Worm (Caenorhabditis elegans) whole organism, L3 larva: ENCODE results near the gene Y17G7B.17.

Experiments used
- R02D3.7 ChIP-seq: fragments of 150-350 bp; optimal IDR thresholded peaks from 2 replicates; lab custom pipeline; 2014; ENCODE audit warnings: missing biosample characterization, missing genetic modification characterization
- ZK546.5 ChIP-seq: sonication (generic microtip); optimal IDR thresholded peaks from 2 replicates; lab custom pipeline; 2017; ENCODE audit warnings: missing biosample characterization, missing genetic modification characterization
- aly-2 ChIP-seq: fragments of 150-350 bp; optimal IDR thresholded peaks from 2 replicates; lab custom pipeline; 2014; ENCODE audit warnings: missing biosample characterization, missing genetic modification characterization
- ama-1 ChIP-seq: fragments of 150-350 bp; optimal IDR thresholded peaks from 2 replicates; lab custom pipeline; 2018
- ceh-16 ChIP-seq: sonication (generic microtip); optimal IDR thresholded peaks from 2 replicates; lab custom pipeline; 2017; ENCODE audit warnings: missing biosample characterization, missing genetic modification characterization
- ceh-28 ChIP-seq: fragments of 150-350 bp; optimal IDR thresholded peaks from 2 replicates; lab custom pipeline; 2014; ENCODE audit warnings: missing biosample characterization, missing genetic modification reagents, missing genetic modification characterization
- ceh-82 ChIP-seq: fragments of 150-350 bp; optimal IDR thresholded peaks from 2 replicates; lab custom pipeline; 2014; ENCODE audit warnings: missing biosample characterization, missing genetic modification characterization
- ceh-9 ChIP-seq: sonication (generic microtip); optimal IDR thresholded peaks from 2 replicates; lab custom pipeline; 2018; ENCODE audit warnings: missing biosample characterization, missing genetic modification characterization
- daf-12 ChIP-seq: fragments of 150-350 bp; optimal IDR thresholded peaks from 2 replicates; lab custom pipeline; 2014; ENCODE audit warnings: missing biosample characterization, missing genetic modification reagents, missing genetic modification characterization
- egl-27 ChIP-seq: sonication (generic microtip); optimal IDR thresholded peaks from 4 replicates; lab custom pipeline; 2017; ENCODE audit warnings: missing biosample characterization, missing genetic modification reagents, missing genetic modification characterization
- egl-5 ChIP-seq: fragments of 150-350 bp; optimal IDR thresholded peaks from 2 replicates; lab custom pipeline; 2017; ENCODE audit warnings: missing biosample characterization, missing genetic modification reagents, missing genetic modification characterization, inconsistent platforms
- elt-1 ChIP-seq: fragments of 150-350 bp; optimal IDR thresholded peaks from 2 replicates; lab custom pipeline; 2014; ENCODE audit warnings: missing biosample characterization, missing genetic modification characterization
- elt-2 ChIP-seq: sonication (generic microtip); optimal IDR thresholded peaks from 2 replicates; lab custom pipeline; 2016; ENCODE audit warnings: missing genetic modification reagents, mild to moderate bottlenecking, missing genetic modification characterization, missing compliant biosample characterization
- elt-3 ChIP-seq, 3 experiments: fragments of 150-350 bp in 1 of 3; sonication (generic microtip) in 2 of 3; optimal IDR thresholded peaks; 2 replicates in 2 of 3; 4 replicates in 1 of 3; lab custom pipeline; 2014 to 2017; ENCODE audit warnings: missing biosample characterization in 3 of 3, missing genetic modification characterization in 3 of 3
- fkh-10 ChIP-seq: sonication (generic microtip); optimal IDR thresholded peaks from 2 replicates; lab custom pipeline; 2017; ENCODE audit warnings: missing biosample characterization, missing genetic modification reagents, missing genetic modification characterization
- fkh-2 ChIP-seq: fragments of 150-350 bp; optimal IDR thresholded peaks from 2 replicates; lab custom pipeline; 2014; ENCODE audit warnings: missing biosample characterization, missing genetic modification reagents, missing genetic modification characterization
- hmg-11 ChIP-seq: sonication (generic microtip); optimal IDR thresholded peaks from 2 replicates; lab custom pipeline; 2016; ENCODE audit warnings: missing genetic modification characterization, missing compliant biosample characterization
- jun-1 ChIP-seq: fragments of 150-350 bp; optimal IDR thresholded peaks from 2 replicates; lab custom pipeline; 2014; ENCODE audit warnings: missing biosample characterization, missing genetic modification reagents, missing genetic modification characterization
- lin-15B ChIP-seq: fragments of 150-350 bp; optimal IDR thresholded peaks from 2 replicates; lab custom pipeline; 2014; ENCODE audit warnings: missing biosample characterization, missing genetic modification characterization
- lin-39 ChIP-seq: fragments of 150-350 bp; optimal IDR thresholded peaks from 2 replicates; lab custom pipeline; 2018; ENCODE audit warnings: missing biosample characterization, missing genetic modification reagents, missing genetic modification characterization
- lsy-12 ChIP-seq: sonication (generic microtip); optimal IDR thresholded peaks from 2 replicates; lab custom pipeline; 2016; ENCODE audit warnings: mild to moderate bottlenecking, missing genetic modification characterization, missing compliant biosample characterization
- mdl-1 ChIP-seq: fragments of 150-350 bp; optimal IDR thresholded peaks from 2 replicates; lab custom pipeline; 2014; ENCODE audit warnings: missing biosample characterization, missing genetic modification characterization
- mml-1 ChIP-seq: fragments of 150-350 bp; sonication (generic microtip); optimal IDR thresholded peaks from 3 replicates; lab custom pipeline; 2014; ENCODE audit warnings: missing biosample characterization, missing genetic modification characterization
- nfya-1 ChIP-seq: sonication (generic microtip); optimal IDR thresholded peaks from 2 replicates; lab custom pipeline; 2017; ENCODE audit warnings: missing genetic modification characterization, mild to moderate bottlenecking, missing compliant biosample characterization, antibody characterized with exemption, moderate library complexity; ENCODE audit not compliant: insufficient read depth
- nhr-12 ChIP-seq: fragments of 150-350 bp; optimal IDR thresholded peaks from 2 replicates; lab custom pipeline; 2014; ENCODE audit warnings: missing biosample characterization, missing genetic modification characterization
- nhr-23 ChIP-seq: fragments of 150-350 bp; optimal IDR thresholded peaks from 2 replicates; lab custom pipeline; 2014; ENCODE audit warnings: missing biosample characterization, missing genetic modification reagents, missing genetic modification characterization
- nhr-237 ChIP-seq: fragments of 150-350 bp; optimal IDR thresholded peaks from 2 replicates; lab custom pipeline; 2014; ENCODE audit warnings: missing biosample characterization, missing genetic modification characterization
- nhr-25 ChIP-seq: sonication (generic microtip); optimal IDR thresholded peaks from 2 replicates; lab custom pipeline; 2017; ENCODE audit warnings: missing biosample characterization, missing genetic modification characterization
- nhr-28 ChIP-seq: fragments of 150-350 bp; optimal IDR thresholded peaks from 2 replicates; lab custom pipeline; 2014; ENCODE audit warnings: missing biosample characterization, missing genetic modification characterization
- nhr-43 ChIP-seq: sonication (generic microtip); optimal IDR thresholded peaks from 2 replicates; lab custom pipeline; 2016; ENCODE audit warnings: mild to moderate bottlenecking, missing genetic modification characterization, missing compliant biosample characterization; ENCODE audit not compliant: poor library complexity, severe bottlenecking
- nhr-67 ChIP-seq: fragments of 150-350 bp; optimal IDR thresholded peaks from 2 replicates; lab custom pipeline; 2014; ENCODE audit warnings: missing biosample characterization, missing genetic modification characterization
- nhr-76 ChIP-seq: fragments of 150-350 bp; sonication (generic microtip); optimal IDR thresholded peaks from 5 replicates; lab custom pipeline; 2014; ENCODE audit warnings: missing biosample characterization, missing genetic modification characterization
- pha-4 ChIP-seq: fragments of 150-350 bp; optimal IDR thresholded peaks from 2 replicates; lab custom pipeline; 2014; ENCODE audit warnings: missing biosample characterization, missing genetic modification reagents, missing genetic modification characterization
- sea-2 ChIP-seq: fragments of 150-350 bp; sonication (generic microtip); optimal IDR thresholded peaks from 4 replicates; lab custom pipeline; 2014; ENCODE audit warnings: missing biosample characterization, missing genetic modification reagents, missing genetic modification characterization
- skn-1 ChIP-seq: fragments of 150-350 bp; optimal IDR thresholded peaks from 2 replicates; lab custom pipeline; 2014; ENCODE audit warnings: missing biosample characterization, missing genetic modification characterization
- snpc-4 ChIP-seq: fragments of 150-350 bp; optimal IDR thresholded peaks from 2 replicates; lab custom pipeline; 2014; ENCODE audit warnings: missing biosample characterization, missing genetic modification characterization
- tbx-2 ChIP-seq: sonication (generic microtip); optimal IDR thresholded peaks from 2 replicates; lab custom pipeline; 2016; ENCODE audit warnings: mild to moderate bottlenecking, missing genetic modification characterization, missing compliant biosample characterization
- unc-39 ChIP-seq: sonication (generic microtip); optimal IDR thresholded peaks from 4 replicates; lab custom pipeline; 2017; ENCODE audit warnings: missing biosample characterization, missing genetic modification characterization
- unc-62 ChIP-seq: fragments of 150-350 bp; sonication (generic microtip); optimal IDR thresholded peaks from 4 replicates; lab custom pipeline; 2014; ENCODE audit warnings: missing biosample characterization, missing genetic modification reagents, missing genetic modification characterization
- zag-1 ChIP-seq: fragments of 150-350 bp; optimal IDR thresholded peaks from 2 replicates; lab custom pipeline; 2014; ENCODE audit warnings: missing biosample characterization, missing genetic modification characterization
- ztf-4 ChIP-seq: fragments of 150-350 bp; optimal IDR thresholded peaks from 2 replicates; lab custom pipeline; 2014; ENCODE audit warnings: missing biosample characterization, missing genetic modification characterization

Y17G7B.17 gene

ce11 chrII:12130393-12130792 lies 30.6 kb upstream of the Y17G7B.17 start:
- TF ChIP-seq nfya-1 (tag; lab: Kevin White, UChicago) = peak; percentile 83
- no peak for TF ChIP-seq nhr-67 (tag; lab: Kevin White, UChicago)

- TF ChIP-seq lin-39 (no peak), unc-39 (tag; lab: Kevin White, UChicago) (no peak), lsy-12 (tag; lab: Kevin White, UChicago) (no peak), sea-2 (GFP tag; lab: Kevin White, UChicago) (no peak), ceh-28 (tag; lab: Kevin White, UChicago) (no peak), fkh-2 (tag; lab: Kevin White, UChicago) (no peak), nhr-237 (tag; lab: Kevin White, UChicago) (no peak), nhr-43 (tag; lab: Kevin White, UChicago) (no peak), egl-27 (tag; lab: Kevin White, UChicago) (no peak), ZK546.5 (tag; lab: Kevin White, UChicago) (no peak), lin-15B (tag; lab: Kevin White, UChicago) (no peak), nhr-76 (tag; lab: Kevin White, UChicago) (no peak)
These were observed 11.2 kb upstream of the Y17G7B.17 start for ce11 chrII:12110997-12111396.

DNA sequence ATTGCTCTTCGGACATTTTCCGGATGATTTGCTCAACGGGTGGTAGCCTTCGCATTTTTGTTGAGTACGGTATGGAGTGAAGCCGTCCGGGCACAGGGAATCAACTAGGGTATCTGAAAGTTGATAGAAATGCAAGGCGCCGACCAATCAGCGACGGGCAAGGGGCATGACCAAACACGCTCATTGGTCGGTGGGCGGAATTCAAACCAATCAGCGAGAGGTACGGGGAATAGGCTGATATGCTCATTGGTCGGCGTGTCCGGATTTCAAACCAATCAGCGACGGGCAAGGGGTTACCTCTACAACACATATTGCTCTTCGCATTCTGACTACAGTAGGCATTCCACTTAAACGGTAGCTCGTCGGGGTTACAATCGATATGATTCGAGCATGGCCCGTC lies 9.1 kb upstream of the Y17G7B.17 start:
- TF ChIP-seq nfya-1 (tag; lab: Kevin White, UChicago) (peak; percentile 88), ztf-4 (tag; lab: Kevin White, UChicago) (no peak)

DNA sequence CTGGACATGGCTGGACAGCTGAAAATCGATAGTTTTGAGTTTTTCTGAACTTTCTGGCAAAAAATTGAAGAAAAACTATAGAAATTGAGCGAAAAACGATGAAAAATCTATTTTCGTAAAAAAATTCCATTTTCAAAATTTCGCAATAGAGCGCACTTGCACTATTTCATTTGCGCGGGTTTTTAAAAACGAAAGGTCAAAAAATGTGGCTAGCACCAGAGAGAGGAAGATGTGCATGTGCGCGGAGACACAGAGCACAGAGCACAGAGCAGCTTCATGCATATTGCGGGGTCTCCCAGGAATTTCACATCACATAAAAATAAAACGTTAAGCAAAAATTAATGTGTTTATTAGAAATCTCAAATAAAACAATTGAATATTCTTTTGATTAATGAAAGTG lies 8.1 kb upstream of the Y17G7B.17 start, which contains the start of gene Y17G7B.18:
TSS of gene Y17G7B.18 (minus strand) at position 18 of the 400 bp plus-strand sequence.
- TF ChIP-seq ceh-16 (tag; lab: Kevin White, UChicago) (no peak), R02D3.7 (tag; lab: Kevin White, UChicago) (peak; percentile 47), ceh-9 (no peak), egl-5 (tag; lab: Kevin White, UChicago) (peak; percentile 39), pha-4 (tag; lab: Kevin White, UChicago) (peak; percentile 87), hmg-11 (tag; lab: Kevin White, UChicago) (peak; percentile 78), elt-2 (tag; lab: Kevin White, UChicago) (no peak), lin-15B (tag; lab: Kevin White, UChicago) (peak; percentile 84), ztf-4 (tag; lab: Kevin White, UChicago) (no peak), daf-12 (tag; lab: Kevin White, UChicago) (no peak), ceh-82 (tag; lab: Kevin White, UChicago) (peak; percentile 33), nhr-25 (peak; percentile 36), nhr-23 (tag; lab: Kevin White, UChicago) (peak; percentile 53), ama-1 (no peak), nfya-1 (tag; lab: Kevin White, UChicago) (peak; percentile 83), lin-39 (peak; percentile 26), fkh-10 (GFP tag; lab: Kevin White, UChicago) (peak; percentile 58), nhr-76 (tag; lab: Kevin White, UChicago) (no peak), skn-1 (tag; lab: Kevin White, UChicago) (peak; percentile 71), ceh-28 (tag; lab: Kevin White, UChicago) (peak; percentile 29), snpc-4 (tag; lab: Kevin White, UChicago) (peak; percentile 64), mml-1 (tag; lab: Kevin White, UChicago) (no peak), ZK546.5 (tag; lab: Kevin White, UChicago) (no peak)
- TF ChIP-seq, all 47 proteins: peak for 14

DNA sequence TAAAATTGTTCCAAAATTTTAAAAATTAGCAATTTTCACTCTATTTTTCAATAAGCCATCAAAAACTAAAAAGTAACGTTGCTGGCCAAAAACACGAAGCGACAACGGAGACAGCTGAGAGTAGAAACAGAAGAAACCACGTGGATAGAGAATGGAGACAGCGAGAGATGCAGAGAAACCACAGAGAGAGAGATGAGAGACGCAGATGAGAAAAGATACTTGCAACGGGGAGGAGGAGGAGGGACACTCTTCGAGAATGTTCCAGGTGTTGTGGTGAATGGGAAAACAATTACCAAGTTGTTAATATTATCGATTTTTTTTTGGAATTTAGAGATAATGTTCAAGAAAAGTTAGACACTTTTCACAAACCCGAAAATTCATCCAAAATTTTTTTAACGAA lies 2.6 kb upstream of the Y17G7B.17 start:
- TF ChIP-seq ama-1 (peak; percentile 84), sea-2 (GFP tag; lab: Kevin White, UChicago) (peak; percentile 79), daf-12 (tag; lab: Kevin White, UChicago) (no peak), fkh-2 (tag; lab: Kevin White, UChicago) (peak; percentile 100), elt-2 (tag; lab: Kevin White, UChicago) (peak; percentile 78), ceh-28 (tag; lab: Kevin White, UChicago) (peak; percentile 96), ztf-4 (tag; lab: Kevin White, UChicago) (peak; percentile 70), egl-27 (tag; lab: Kevin White, UChicago) (peak; percentile 88), mml-1 (tag; lab: Kevin White, UChicago) (no peak), lsy-12 (tag; lab: Kevin White, UChicago) (peak; percentile 88), elt-3 (tag; optimal IDR thresholded peaks at IDR 0.05; lab: Kevin White, UChicago) (no peak), unc-62 (peak; percentile 22), unc-39 (tag; lab: Kevin White, UChicago) (no peak), ZK546.5 (tag; lab: Kevin White, UChicago) (no peak), R02D3.7 (tag; lab: Kevin White, UChicago) (peak; percentile 58), jun-1 (peak; percentile 94), ceh-9 (no peak), ceh-82 (tag; lab: Kevin White, UChicago) (no peak), zag-1 (tag; lab: Kevin White, UChicago) (no peak), tbx-2 (peak; percentile 79), fkh-10 (GFP tag; lab: Kevin White, UChicago) (peak; percentile 73), lin-15B (tag; lab: Kevin White, UChicago) (peak; percentile 74), pha-4 (tag; lab: Kevin White, UChicago) (peak; percentile 92), nhr-12 (tag; lab: Kevin White, UChicago) (no peak), nhr-28 (tag; lab: Kevin White, UChicago) (no peak), elt-1 (tag; lab: Kevin White, UChicago) (peak; percentile 52), aly-2 (no peak), nhr-76 (tag; lab: Kevin White, UChicago) (no peak), mdl-1 (tag; lab: Kevin White, UChicago) (peak; percentile 98)
